Fruit fly (Drosophila melanogaster) whole organism, embryonic: ENCODE results near the gene ssh.

Source experiments
- Bteb2 ChIP-seq: fragments of 200-800 bp; sonication (Bioruptor generic); optimal IDR thresholded peaks from 2 replicates; lab custom pipeline; 2016; ENCODE audit warnings: missing biosample characterization, missing genetic modification characterization
- CG10147 ChIP-seq: fragments of 200-800 bp; sonication (Bioruptor generic); optimal IDR thresholded peaks from 2 replicates; lab custom pipeline; 2019; ENCODE audit warnings: missing biosample characterization, mild to moderate bottlenecking, missing genetic modification characterization, moderate library complexity
- CG10209 ChIP-seq: fragments of 200-800 bp; sonication (Bioruptor generic); optimal IDR thresholded peaks from 3 replicates; lab custom pipeline; 2017; ENCODE audit warnings: missing biosample characterization, mild to moderate bottlenecking, missing genetic modification characterization, missing genetic modification reagents
- CG10274 ChIP-seq: fragments of 200-800 bp; sonication (Bioruptor generic); optimal IDR thresholded peaks from 3 replicates; lab custom pipeline; 2017; ENCODE audit warnings: missing biosample characterization, mild to moderate bottlenecking, missing genetic modification characterization
- CG10654 ChIP-seq: fragments of 200-800 bp; sonication (Bioruptor generic); optimal IDR thresholded peaks from 2 replicates; lab custom pipeline; 2016; ENCODE audit warnings: missing biosample characterization, missing genetic modification characterization
- CG14441 ChIP-seq: fragments of 200-800 bp; sonication (Bioruptor generic); IDR thresholded peaks from 2 replicates; pipeline ENCODE4 v1.3.6; 2022; ENCODE audit warnings: missing biosample characterization, missing genetic modification characterization
- CG16779 ChIP-seq: fragments of 200-800 bp; sonication (Bioruptor generic); IDR thresholded peaks from 2 replicates; pipeline ENCODE4 v1.3.6; 2022; ENCODE audit warnings: missing biosample characterization, missing genetic modification characterization
- CG17385 ChIP-seq: fragments of 200-800 bp; sonication (Bioruptor generic); optimal IDR thresholded peaks from 3 replicates; lab custom pipeline; 2018; ENCODE audit warnings: missing biosample characterization, mild to moderate bottlenecking, missing genetic modification characterization
- CG17612 ChIP-seq: fragments of 200-800 bp; sonication (Bioruptor generic); IDR thresholded peaks from 2 replicates; pipeline ENCODE4 v1.3.6; 2022; ENCODE audit warnings: missing biosample characterization, missing genetic modification characterization
- CG17802 ChIP-seq: fragments of 200-800 bp; sonication (Bioruptor generic); optimal IDR thresholded peaks from 2 replicates; lab custom pipeline; 2018; ENCODE audit warnings: missing biosample characterization, mild to moderate bottlenecking, missing genetic modification characterization, moderate library complexity
- CG18764 ChIP-seq: fragments of 200-800 bp; sonication (Bioruptor generic); optimal IDR thresholded peaks from 3 replicates; lab custom pipeline; 2016; ENCODE audit warnings: missing biosample characterization, missing genetic modification characterization
- CG2129 ChIP-seq: fragments of 200-800 bp; sonication (Bioruptor generic); IDR thresholded peaks from 2 replicates; pipeline ENCODE4 v1.3.6; 2022; ENCODE audit warnings: missing biosample characterization, missing genetic modification characterization; ENCODE audit not compliant: partially characterized antibody
- CG2678 ChIP-seq: fragments of 200-800 bp; sonication (Bioruptor generic); optimal IDR thresholded peaks from 3 replicates; lab custom pipeline; 2019; ENCODE audit warnings: missing biosample characterization, mild to moderate bottlenecking, missing genetic modification characterization, moderate library complexity
- CG30403 ChIP-seq: fragments of 200-800 bp; sonication (Bioruptor generic); optimal IDR thresholded peaks from 3 replicates; lab custom pipeline; 2016; ENCODE audit warnings: missing biosample characterization, missing genetic modification characterization
- CG30431 ChIP-seq: fragments of 200-800 bp; sonication (Bioruptor generic); optimal IDR thresholded peaks from 2 replicates; lab custom pipeline; 2017; ENCODE audit warnings: missing biosample characterization, missing genetic modification characterization
- CG34224 ChIP-seq: fragments of 200-800 bp; sonication (Bioruptor generic); IDR thresholded peaks from 3 replicates; pipeline ENCODE4 v1.3.6; 2022; ENCODE audit warnings: missing biosample characterization, missing genetic modification characterization; ENCODE audit not compliant: partially characterized antibody
- CG3847 ChIP-seq: fragments of 200-800 bp; sonication (Bioruptor generic); IDR thresholded peaks from 2 replicates; pipeline ENCODE4 v1.3.6; 2022; ENCODE audit warnings: missing biosample characterization, missing genetic modification characterization
- CG6813 ChIP-seq: fragments of 200-800 bp; sonication (Bioruptor generic); optimal IDR thresholded peaks from 2 replicates; lab custom pipeline; 2017; ENCODE audit warnings: missing biosample characterization, missing genetic modification characterization, mild to moderate bottlenecking, moderate library complexity, missing genetic modification reagents
- CG7745 ChIP-seq: fragments of 200-800 bp; sonication (Bioruptor generic); optimal IDR thresholded peaks from 2 replicates; lab custom pipeline; 2018; ENCODE audit warnings: missing biosample characterization, mild to moderate bottlenecking, missing genetic modification characterization, moderate library complexity
- CG7786 ChIP-seq: fragments of 200-800 bp; sonication (Bioruptor generic); optimal IDR thresholded peaks from 2 replicates; lab custom pipeline; 2016; ENCODE audit warnings: missing biosample characterization, missing genetic modification characterization
- CG7928 ChIP-seq: fragments of 200-800 bp; sonication (Bioruptor generic); optimal IDR thresholded peaks from 2 replicates; lab custom pipeline; 2017; ENCODE audit warnings: missing biosample characterization, mild to moderate bottlenecking, missing genetic modification characterization
- CG9437 ChIP-seq: fragments of 200-800 bp; sonication (Bioruptor generic); optimal IDR thresholded peaks from 2 replicates; lab custom pipeline; 2018; ENCODE audit warnings: missing biosample characterization, mild to moderate bottlenecking, missing genetic modification characterization
- CrebB ChIP-seq: fragments of 200-800 bp; sonication (Bioruptor generic); optimal IDR thresholded peaks from 3 replicates; lab custom pipeline; 2018; ENCODE audit warnings: missing biosample characterization, mild to moderate bottlenecking, missing genetic modification characterization
- Dek ChIP-seq: fragments of 200-800 bp; sonication (Bioruptor generic); optimal IDR thresholded peaks from 3 replicates; lab custom pipeline; 2019; ENCODE audit warnings: missing biosample characterization, mild to moderate bottlenecking, missing genetic modification characterization, moderate library complexity
- Dip3 ChIP-seq: fragments of 200-800 bp; sonication (Bioruptor generic); optimal IDR thresholded peaks from 3 replicates; lab custom pipeline; 2016; ENCODE audit warnings: missing biosample characterization, missing genetic modification characterization
- ERR ChIP-seq: fragments of 200-800 bp; sonication (Bioruptor generic); optimal IDR thresholded peaks from 2 replicates; lab custom pipeline; 2016; ENCODE audit warnings: missing biosample characterization, missing genetic modification characterization
- HHEX ChIP-seq: fragments of 200-800 bp; sonication (Bioruptor generic); optimal IDR thresholded peaks from 3 replicates; lab custom pipeline; 2017; ENCODE audit warnings: missing biosample characterization, mild to moderate bottlenecking, missing genetic modification characterization, missing genetic modification reagents
- HmgD ChIP-seq: fragments of 200-800 bp; sonication (Bioruptor generic); optimal IDR thresholded peaks from 3 replicates; lab custom pipeline; 2016; ENCODE audit warnings: missing biosample characterization, missing genetic modification characterization
- Jarid2 ChIP-seq: fragments of 200-800 bp; sonication (Bioruptor generic); optimal IDR thresholded peaks from 3 replicates; lab custom pipeline; 2017; ENCODE audit warnings: mild to moderate bottlenecking, missing biosample characterization, missing genetic modification reagents, missing genetic modification characterization
- Rfx ChIP-seq: fragments of 200-800 bp; sonication (Bioruptor generic); IDR thresholded peaks from 2 replicates; pipeline ENCODE4 v1.3.6; 2022; ENCODE audit warnings: missing biosample characterization, missing genetic modification characterization
- Sin3A ChIP-seq: fragments of >200 bp; optimal IDR thresholded peaks from 2 replicates; lab custom pipeline; 2018
- Stat92E ChIP-seq, 3 experiments: fragments of >200 bp in 2 of 3; fragments of 200-800 bp in 1 of 3; sonication (Bioruptor generic) in 1 of 3; optimal IDR thresholded peaks; 2 replicates each; lab custom pipeline; 2017 to 2019; ENCODE audit warnings: missing biosample characterization in 3 of 3, missing genetic modification characterization in 3 of 3, mild to moderate bottlenecking in 1 of 3, moderate library complexity in 1 of 3
- bigmax ChIP-seq: fragments of 200-800 bp; sonication (Bioruptor generic); optimal IDR thresholded peaks from 2 replicates; lab custom pipeline; 2018; ENCODE audit warnings: missing biosample characterization, mild to moderate bottlenecking, missing genetic modification characterization
- ci ChIP-seq: fragments of 200-800 bp; sonication (Bioruptor generic); IDR thresholded peaks from 3 replicates; pipeline ENCODE4 v1.3.6; 2022; ENCODE audit warnings: missing biosample characterization, missing genetic modification characterization
- dysf ChIP-seq: fragments of 200-800 bp; sonication (Bioruptor generic); IDR thresholded peaks from 3 replicates; pipeline ENCODE4 v1.3.6; 2022; ENCODE audit warnings: missing biosample characterization, missing genetic modification characterization
- fd96Cb ChIP-seq: fragments of 200-800 bp; sonication (Bioruptor generic); optimal IDR thresholded peaks from 2 replicates; lab custom pipeline; 2018; ENCODE audit warnings: missing biosample characterization, mild to moderate bottlenecking, missing genetic modification characterization, moderate library complexity
- gem ChIP-seq: fragments of 200-800 bp; sonication (Bioruptor generic); optimal IDR thresholded peaks from 2 replicates; lab custom pipeline; 2019; ENCODE audit warnings: missing biosample characterization, mild to moderate bottlenecking, missing genetic modification characterization, moderate library complexity
- hbn ChIP-seq: fragments of 200-800 bp; sonication (Bioruptor generic); IDR thresholded peaks from 2 replicates; pipeline ENCODE4 v1.3.6; 2022; ENCODE audit warnings: missing biosample characterization, missing genetic modification characterization; ENCODE audit not compliant: partially characterized antibody
- jumu ChIP-seq: fragments of 200-800 bp; sonication (Bioruptor generic); optimal IDR thresholded peaks from 3 replicates; lab custom pipeline; 2016; ENCODE audit warnings: missing biosample characterization, missing genetic modification characterization
- mld ChIP-seq: fragments of 200-800 bp; sonication (Bioruptor generic); IDR thresholded peaks from 3 replicates; pipeline ENCODE4 v1.3.6; 2022; ENCODE audit warnings: missing biosample characterization, missing genetic modification characterization; ENCODE audit not compliant: partially characterized antibody
- nau ChIP-seq: fragments of 200-800 bp; sonication (Bioruptor generic); optimal IDR thresholded peaks from 3 replicates; lab custom pipeline; 2017; ENCODE audit warnings: missing biosample characterization, mild to moderate bottlenecking, missing genetic modification characterization, missing genetic modification reagents
- otp ChIP-seq: fragments of 200-800 bp; sonication (Bioruptor generic); IDR thresholded peaks from 3 replicates; pipeline ENCODE4, ENCODE4 v1.3.6; 2022; ENCODE audit warnings: missing biosample characterization, missing genetic modification characterization
- row ChIP-seq: fragments of 200-800 bp; sonication (Bioruptor generic); IDR thresholded peaks from 3 replicates; pipeline ENCODE4 v1.3.6; 2022; ENCODE audit warnings: missing biosample characterization, missing genetic modification characterization
- run ChIP-seq: fragments of 200-800 bp; sonication (Bioruptor generic); optimal IDR thresholded peaks from 3 replicates; lab custom pipeline; 2018; ENCODE audit warnings: missing biosample characterization, mild to moderate bottlenecking, missing genetic modification characterization
- scrt ChIP-seq: fragments of 200-800 bp; sonication (Bioruptor generic); optimal IDR thresholded peaks from 2 replicates; lab custom pipeline; 2018; ENCODE audit warnings: missing biosample characterization, mild to moderate bottlenecking, missing genetic modification characterization, moderate library complexity
- sim ChIP-seq: fragments of 200-800 bp; sonication (Bioruptor generic); IDR thresholded peaks from 2 replicates; pipeline ENCODE4 v1.3.6; 2022; ENCODE audit warnings: missing biosample characterization, missing genetic modification characterization
- tgo ChIP-seq: fragments of 200-800 bp; sonication (Bioruptor generic); IDR thresholded peaks from 3 replicates; pipeline ENCODE4 v1.3.6; 2022; ENCODE audit warnings: missing biosample characterization, missing genetic modification characterization
- tna ChIP-seq: fragments of 200-800 bp; sonication (Bioruptor generic); IDR thresholded peaks from 2 replicates; pipeline ENCODE4 v1.3.6; 2022; ENCODE audit warnings: missing biosample characterization, missing genetic modification characterization; ENCODE audit not compliant: partially characterized antibody
- toy ChIP-seq: fragments of 200-800 bp; sonication (Bioruptor generic); IDR thresholded peaks from 2 replicates; pipeline ENCODE4 v1.3.6; 2022; ENCODE audit warnings: missing biosample characterization, missing genetic modification characterization
- z ChIP-seq: fragments of 200-800 bp; sonication (Bioruptor generic); IDR thresholded peaks from 3 replicates; pipeline ENCODE4 v1.3.6; 2022; ENCODE audit warnings: missing biosample characterization, missing genetic modification characterization

ssh gene

dm6 chr3R:24893320-24893955 is 51.3 kb downstream of the ssh start (continued):
- TF ChIP-seq run (tag; lab: Kevin White, UChicago) (peak; percentile 76), Stat92E (GFP tag; optimal IDR thresholded peaks at IDR 0.05; lab: Kevin White, UChicago) (peak in 1 of 3 experiments; percentile 38), nau (no peak), Bteb2 (no peak), CG10274 (GFP tag; lab: Kevin White, UChicago) (peak; percentile 2), Rfx (GFP tag; lab: Robert Waterston, UW) (peak; percentile 54), CG7745 (peak; percentile 50), z (GFP tag; lab: Robert Waterston, UW) (peak; percentile 93), CG7786 (GFP tag; lab: Kevin White, UChicago) (no peak), CG10209 (GFP tag; lab: Kevin White, UChicago) (peak; percentile 78), CG14441 (GFP tag; lab: Robert Waterston, UW) (peak; percentile 62), tgo (GFP tag; lab: Robert Waterston, UW) (peak; percentile 61), hbn (GFP tag; lab: Robert Waterston, UW) (no peak), CG2129 (GFP tag; lab: Robert Waterston, UW) (no peak), jumu (GFP tag; lab: Kevin White, UChicago) (no peak), CG9437 (GFP tag; lab: Kevin White, UChicago) (peak; percentile 74), ERR (GFP tag; lab: Kevin White, UChicago) (no peak), CG10147 (GFP tag; lab: Kevin White, UChicago) (peak; percentile 85), CG30431 (GFP tag; lab: Kevin White, UChicago) (peak; percentile 18), CG2678 (peak; percentile 93), CG18764 (GFP tag; lab: Kevin White, UChicago) (peak; percentile 59), CG16779 (GFP tag; lab: Robert Waterston, UW) (no peak), otp (GFP tag; lab: Robert Waterston, UW) (no peak), scrt (peak; percentile 64), ci (GFP tag; lab: Robert Waterston, UW) (no peak), Dek (no peak), HHEX (GFP tag; lab: Kevin White, UChicago) (peak; percentile 73), dysf (GFP tag; lab: Robert Waterston, UW) (peak; percentile 84), CrebB (tag; lab: Kevin White, UChicago) (peak; percentile 61), toy (GFP tag; lab: Robert Waterston, UW) (no peak), HmgD (no peak), Dip3 (GFP tag; lab: Kevin White, UChicago) (no peak), row (peak; percentile 78), CG34224 (GFP tag; lab: Robert Waterston, UW) (no peak), CG7928 (peak; percentile 14), CG6813 (peak; percentile 58), CG17612 (GFP tag; lab: Robert Waterston, UW) (no peak), sim (GFP tag; lab: Robert Waterston, UW) (no peak), fd96Cb (peak; percentile 88), tna (GFP tag; lab: Robert Waterston, UW) (no peak), CG17802 (tag; lab: Kevin White, UChicago) (no peak), CG3847 (peak; percentile 47; the same call in 1 of the 2 replicates), bigmax (GFP tag; lab: Kevin White, UChicago) (no peak), CG10654 (GFP tag; lab: Kevin White, UChicago) (peak; percentile 62), CG17385 (GFP tag; lab: Kevin White, UChicago) (peak; percentile 74), mld (no peak), Jarid2 (GFP tag; lab: Kevin White, UChicago) (peak; percentile 38), CG30403 (GFP tag; lab: Kevin White, UChicago) (peak; percentile 85), Sin3A (no peak), gem (tag; lab: Kevin White, UChicago) (peak; percentile 94)
